Worm (Caenorhabditis elegans) whole organism, mixed stage, embryonic: ENCODE measurements around the gene brc-2.

Source experiments
- bed-3 ChIP-seq: fragments of 200-800 bp; sonication (Bioruptor generic); optimal IDR thresholded peaks from 3 replicates; lab custom pipeline; 2018; ENCODE audit warnings: mild to moderate bottlenecking, missing genetic modification characterization, moderate library complexity, missing compliant biosample characterization
- blmp-1 ChIP-seq: fragments of 150-350 bp; optimal IDR thresholded peaks from 2 replicates; lab custom pipeline; 2014; ENCODE audit warnings: missing biosample characterization, missing genetic modification characterization
- ceh-39 ChIP-seq: fragments of 150-350 bp; optimal IDR thresholded peaks from 2 replicates; lab custom pipeline; 2014; ENCODE audit warnings: missing biosample characterization, missing genetic modification characterization
- ces-1 ChIP-seq: fragments of 150-350 bp; optimal IDR thresholded peaks from 2 replicates; lab custom pipeline; 2014; ENCODE audit warnings: missing biosample characterization, missing genetic modification reagents, missing genetic modification characterization
- drap-1 ChIP-seq: fragments of 200-800 bp; sonication (Bioruptor generic); optimal IDR thresholded peaks from 3 replicates; lab custom pipeline; 2018; ENCODE audit warnings: mild to moderate bottlenecking, missing genetic modification characterization, missing compliant biosample characterization
- elt-1 ChIP-seq: sonication (generic microtip); optimal IDR thresholded peaks from 2 replicates; lab custom pipeline; 2017; ENCODE audit warnings: missing genetic modification characterization, mild to moderate bottlenecking, missing compliant biosample characterization, antibody characterized with exemption, moderate library complexity, borderline replicate concordance; ENCODE audit not compliant: insufficient read depth
- flh-1 ChIP-seq: fragments of 200-800 bp; sonication (Bioruptor generic); optimal IDR thresholded peaks from 2 replicates; lab custom pipeline; 2018; ENCODE audit warnings: mild to moderate bottlenecking, missing genetic modification characterization, moderate library complexity, missing compliant biosample characterization
- hlh-1 ChIP-seq: fragments of 150-350 bp; optimal IDR thresholded peaks from 2 replicates; lab custom pipeline; 2014; ENCODE audit warnings: missing biosample characterization, missing genetic modification reagents, missing genetic modification characterization
- lin-13 ChIP-seq: fragments of 150-350 bp; optimal IDR thresholded peaks from 2 replicates; lab custom pipeline; 2014; ENCODE audit warnings: missing biosample characterization, missing genetic modification characterization
- lin-32 ChIP-seq: fragments of 200-800 bp; sonication (Bioruptor generic); optimal IDR thresholded peaks from 2 replicates; lab custom pipeline; 2018; ENCODE audit warnings: mild to moderate bottlenecking, missing genetic modification characterization, missing compliant biosample characterization
- lsy-2 ChIP-seq: fragments of 150-350 bp; optimal IDR thresholded peaks from 2 replicates; lab custom pipeline; 2014; ENCODE audit warnings: missing biosample characterization, missing genetic modification characterization
- mab-5 ChIP-seq: fragments of 150-350 bp; optimal IDR thresholded peaks from 2 replicates; lab custom pipeline; 2014; ENCODE audit warnings: missing biosample characterization, missing genetic modification characterization
- mep-1 ChIP-seq: fragments of 150-350 bp; optimal IDR thresholded peaks from 2 replicates; lab custom pipeline; 2017; ENCODE audit warnings: missing biosample characterization, missing genetic modification reagents, missing genetic modification characterization, inconsistent platforms
- mls-2 ChIP-seq: sonication (generic microtip); optimal IDR thresholded peaks from 2 replicates; lab custom pipeline; 2016; ENCODE audit warnings: mild to moderate bottlenecking, missing genetic modification characterization, moderate library complexity, missing compliant biosample characterization
- nhr-2 ChIP-seq: fragments of 150-350 bp; optimal IDR thresholded peaks from 2 replicates; lab custom pipeline; 2014; ENCODE audit warnings: missing biosample characterization, missing genetic modification characterization
- nhr-237 ChIP-seq: fragments of 150-350 bp; optimal IDR thresholded peaks from 2 replicates; lab custom pipeline; 2014; ENCODE audit warnings: missing biosample characterization, missing genetic modification characterization
- nhr-28 ChIP-seq: fragments of 150-350 bp; optimal IDR thresholded peaks from 2 replicates; lab custom pipeline; 2014; ENCODE audit warnings: missing biosample characterization, missing genetic modification characterization
- nhr-76 ChIP-seq: sonication (generic microtip); optimal IDR thresholded peaks from 2 replicates; lab custom pipeline; 2017; ENCODE audit warnings: missing biosample characterization, missing genetic modification characterization
- pha-4 ChIP-seq: fragments of 150-350 bp; optimal IDR thresholded peaks from 2 replicates; lab custom pipeline; 2018; ENCODE audit warnings: missing biosample characterization, missing genetic modification reagents, missing genetic modification characterization
- sem-2 ChIP-seq: fragments of 200-800 bp; sonication (Bioruptor generic); optimal IDR thresholded peaks from 2 replicates; lab custom pipeline; 2018; ENCODE audit warnings: mild to moderate bottlenecking, missing genetic modification characterization, missing compliant biosample characterization
- snpc-4 ChIP-seq: fragments of 150-350 bp; optimal IDR thresholded peaks from 2 replicates; lab custom pipeline; 2014; ENCODE audit warnings: missing biosample characterization, missing genetic modification characterization
- unc-39 ChIP-seq: fragments of 150-350 bp; optimal IDR thresholded peaks from 2 replicates; lab custom pipeline; 2014; ENCODE audit warnings: missing biosample characterization, missing genetic modification characterization
- zip-8 ChIP-seq: fragments of 150-350 bp; optimal IDR thresholded peaks from 2 replicates; lab custom pipeline; 2014; ENCODE audit warnings: missing biosample characterization, missing genetic modification characterization
- ztf-11 ChIP-seq: fragments of 150-350 bp; optimal IDR thresholded peaks from 2 replicates; lab custom pipeline; 2014; ENCODE audit warnings: missing biosample characterization, missing genetic modification characterization

brc-2 gene

ce11 chrIII:6939523-6939922 lies 36.6 kb upstream of the brc-2 start, which contains the start of gene F57B9.3:
Gene F57B9.3, plus strand, starts transcription at chrIII:6939823.
- TF ChIP-seq mab-5 (tag; lab: Kevin White, UChicago) (no peak), mls-2 (tag; lab: Kevin White, UChicago) (no peak)

- TF ChIP-seq bed-3 (GFP tag; lab: Kevin White, UChicago) (no peak), nhr-76 (tag; lab: Kevin White, UChicago) (no peak), sem-2 (GFP tag; lab: Kevin White, UChicago) (no peak), snpc-4 (tag; lab: Kevin White, UChicago) (no peak)
Observed at ce11 chrIII:6935269-6936017, 32.5 kb upstream of the brc-2 start, which contains the start of the genes F57B9.8 and coq-2. Gene F57B9.8, minus strand, starts transcription at chrIII:6935319. Gene coq-2, plus strand, starts transcription at chrIII:6935967.

- TF ChIP-seq ztf-11 (tag; lab: Kevin White, UChicago) (no peak), mep-1 (tag; lab: Kevin White, UChicago) (no peak), elt-1 (tag; lab: Kevin White, UChicago) (no peak), bed-3 (GFP tag; lab: Kevin White, UChicago) (no peak), nhr-237 (tag; lab: Kevin White, UChicago) (no peak), nhr-28 (tag; lab: Kevin White, UChicago) (no peak), ceh-39 (tag; lab: Kevin White, UChicago) (no peak), snpc-4 (tag; lab: Kevin White, UChicago) (no peak), pha-4 (tag; lab: Kevin White, UChicago) (no peak)
Observed at ce11 chrIII:6931896-6932295, 29.0 kb upstream of the brc-2 start, which contains the start of gene byn-1. Gene byn-1, plus strand, starts transcription at chrIII:6932001.

- no peak for TF ChIP-seq nhr-2 (tag; lab: Kevin White, UChicago)
- peak; percentile 28 for TF ChIP-seq nhr-237 (tag; lab: Kevin White, UChicago)
- TF ChIP-seq hlh-1 (tag; lab: Kevin White, UChicago), result no peak
- no peak for TF ChIP-seq mep-1 (tag; lab: Kevin White, UChicago)
- no peak for TF ChIP-seq pha-4 (tag; lab: Kevin White, UChicago)
- TF ChIP-seq ztf-11 (tag; lab: Kevin White, UChicago), result no peak
- no peak for TF ChIP-seq unc-39 (tag; lab: Kevin White, UChicago)
- no peak for TF ChIP-seq blmp-1 (tag; lab: Kevin White, UChicago)
- no peak for TF ChIP-seq mls-2 (tag; lab: Kevin White, UChicago)
- peak; percentile 52 for TF ChIP-seq lsy-2 (tag; lab: Kevin White, UChicago)
- no peak for TF ChIP-seq lin-32 (GFP tag; lab: Kevin White, UChicago)
- TF ChIP-seq ceh-39 (tag; lab: Kevin White, UChicago), result no peak
- TF ChIP-seq bed-3 (GFP tag; lab: Kevin White, UChicago), result no peak
- no peak for TF ChIP-seq flh-1
Observed at ce11 chrIII:6929558-6930167, 26.8 kb upstream of the brc-2 start, which contains the start of gene inf-1. Gene inf-1, plus strand, starts transcription at chrIII:6930134.

ce11 chrIII:6928725-6929124 lies 25.8 kb upstream of the brc-2 start, which contains the start of gene flap-1:
Gene flap-1, minus strand, starts transcription at chrIII:6928825.
- TF ChIP-seq drap-1 (GFP tag; lab: Kevin White, UChicago) (no peak), pha-4 (tag; lab: Kevin White, UChicago) (peak; percentile 41), lin-13 (tag; lab: Kevin White, UChicago) (no peak), nhr-237 (tag; lab: Kevin White, UChicago) (no peak), mab-5 (tag; lab: Kevin White, UChicago) (no peak), hlh-1 (tag; lab: Kevin White, UChicago) (peak; percentile 38)

ce11 chrIII:6914840-6915239 lies 11.9 kb upstream of the brc-2 start:
- no peak for TF ChIP-seq zip-8 (tag; lab: Kevin White, UChicago)
- TF ChIP-seq ces-1 (GFP tag; lab: Kevin White, UChicago), result peak; percentile 43
- no peak for TF ChIP-seq mep-1 (tag; lab: Kevin White, UChicago)
